Worm (Caenorhabditis elegans) whole organism, late embryonic: ENCODE measurements around the gene hda-11.

Experiments
- C38D4.7 ChIP-seq: fragments of 200-800 bp; sonication (Bioruptor generic); optimal IDR thresholded peaks from 2 replicates; lab custom pipeline; 2018; ENCODE audit warnings: mild to moderate bottlenecking, missing genetic modification characterization, moderate library complexity, missing compliant biosample characterization
- F13H6.1 ChIP-seq: sonication (generic microtip); optimal IDR thresholded peaks from 2 replicates; lab custom pipeline; 2016; ENCODE audit warnings: missing genetic modification characterization, missing compliant biosample characterization
- K09A11.1 ChIP-seq: sonication (generic microtip); optimal IDR thresholded peaks from 2 replicates; lab custom pipeline; 2017; ENCODE audit warnings: antibody characterized with exemption, mild to moderate bottlenecking, missing genetic modification characterization, missing compliant biosample characterization; ENCODE audit not compliant: insufficient read depth
- Y22D7AL.16 ChIP-seq: sonication (generic microtip); optimal IDR thresholded peaks from 2 replicates; lab custom pipeline; 2016; ENCODE audit warnings: missing genetic modification characterization, missing compliant biosample characterization
- ahr-1 ChIP-seq: sonication (generic microtip); optimal IDR thresholded peaks from 2 replicates; lab custom pipeline; 2016; ENCODE audit warnings: missing genetic modification characterization, missing compliant biosample characterization
- ceh-14 ChIP-seq: sonication (generic microtip); optimal IDR thresholded peaks from 2 replicates; lab custom pipeline; 2016; ENCODE audit warnings: missing genotype, missing genetic modification characterization, missing compliant biosample characterization
- ceh-19 ChIP-seq: fragments of 200-800 bp; sonication (Bioruptor generic); optimal IDR thresholded peaks from 2 replicates; lab custom pipeline; 2018; ENCODE audit warnings: mild to moderate bottlenecking, missing genetic modification characterization, missing compliant biosample characterization
- ceh-2 ChIP-seq: sonication (generic microtip); optimal IDR thresholded peaks from 2 replicates; lab custom pipeline; 2016; ENCODE audit warnings: missing genotype, missing genetic modification characterization, missing compliant biosample characterization
- ceh-24 ChIP-seq: sonication (generic microtip); optimal IDR thresholded peaks from 2 replicates; lab custom pipeline; 2016; ENCODE audit warnings: mild to moderate bottlenecking, missing genetic modification characterization, missing compliant biosample characterization
- ceh-31 ChIP-seq: sonication (generic microtip); optimal IDR thresholded peaks from 2 replicates; lab custom pipeline; 2016; ENCODE audit warnings: missing genetic modification characterization, missing compliant biosample characterization
- ceh-45 ChIP-seq: fragments of 200-800 bp; sonication (Bioruptor generic); IDR thresholded peaks from 2 replicates; pipeline ENCODE4 v1.3.6; 2022; ENCODE audit warnings: missing genetic modification reagents, missing genetic modification characterization, missing compliant biosample characterization
- ceh-6 ChIP-seq: fragments of 200-800 bp; sonication (Bioruptor generic); optimal IDR thresholded peaks from 2 replicates; lab custom pipeline; 2018; ENCODE audit warnings: mild to moderate bottlenecking, missing genetic modification characterization, missing compliant biosample characterization
- ceh-9 ChIP-seq: sonication (generic microtip); optimal IDR thresholded peaks from 2 replicates; lab custom pipeline; 2016; ENCODE audit warnings: mild to moderate bottlenecking, missing genetic modification characterization, inconsistent platforms, missing compliant biosample characterization
- che-1 ChIP-seq: sonication (generic microtip); optimal IDR thresholded peaks from 2 replicates; lab custom pipeline; 2016; ENCODE audit warnings: mild to moderate bottlenecking, missing genetic modification characterization, missing compliant biosample characterization
- fax-1 ChIP-seq: sonication (generic microtip); optimal IDR thresholded peaks from 2 replicates; lab custom pipeline; 2016; ENCODE audit warnings: missing genotype, missing genetic modification characterization, missing compliant biosample characterization
- fkh-10 ChIP-seq: fragments of 150-350 bp; optimal IDR thresholded peaks from 2 replicates; lab custom pipeline; 2014; ENCODE audit warnings: missing biosample characterization, missing genetic modification reagents, missing genetic modification characterization
- hlh-13 ChIP-seq: fragments of 200-800 bp; sonication (Bioruptor generic); optimal IDR thresholded peaks from 2 replicates; lab custom pipeline; 2018; ENCODE audit warnings: mild to moderate bottlenecking, missing genetic modification characterization, missing compliant biosample characterization
- hlh-6 ChIP-seq: sonication (generic microtip); optimal IDR thresholded peaks from 2 replicates; lab custom pipeline; 2016; ENCODE audit warnings: missing genotype, missing genetic modification characterization, missing compliant biosample characterization
- hlh-8 ChIP-seq: sonication (generic microtip); optimal IDR thresholded peaks from 2 replicates; lab custom pipeline; 2016; ENCODE audit warnings: missing genotype, missing genetic modification characterization, missing compliant biosample characterization
- lim-6 ChIP-seq: sonication (generic microtip); optimal IDR thresholded peaks from 2 replicates; lab custom pipeline; 2016; ENCODE audit warnings: missing genetic modification characterization, missing compliant biosample characterization
- lin-11 ChIP-seq: fragments of 200-800 bp; sonication (Bioruptor generic); optimal IDR thresholded peaks from 2 replicates; lab custom pipeline; 2018; ENCODE audit warnings: mild to moderate bottlenecking, missing genetic modification characterization, missing compliant biosample characterization
- madf-2 ChIP-seq: sonication (generic microtip); optimal IDR thresholded peaks from 2 replicates; lab custom pipeline; 2017; ENCODE audit warnings: missing genetic modification characterization, missing compliant biosample characterization
- nfya-1 ChIP-seq: sonication (generic microtip); optimal IDR thresholded peaks from 2 replicates; lab custom pipeline; 2017; ENCODE audit warnings: missing genetic modification characterization, mild to moderate bottlenecking, missing compliant biosample characterization, antibody characterized with exemption, moderate library complexity
- nhr-232 ChIP-seq: sonication (generic microtip); optimal IDR thresholded peaks from 2 replicates; lab custom pipeline; 2016; ENCODE audit warnings: missing genetic modification characterization, missing compliant biosample characterization
- npax-4 ChIP-seq: sonication (generic microtip); optimal IDR thresholded peaks from 2 replicates; lab custom pipeline; 2016; ENCODE audit warnings: missing genetic modification characterization, missing compliant biosample characterization
- pax-1 ChIP-seq: fragments of 150-350 bp; optimal IDR thresholded peaks from 2 replicates; lab custom pipeline; 2014; ENCODE audit warnings: missing biosample characterization, missing genetic modification characterization
- pros-1 ChIP-seq: fragments of 150-350 bp; optimal IDR thresholded peaks from 2 replicates; lab custom pipeline; 2014; ENCODE audit warnings: missing biosample characterization, missing genetic modification reagents, missing genetic modification characterization
- ref-2 ChIP-seq: sonication (generic microtip); optimal IDR thresholded peaks from 2 replicates; lab custom pipeline; 2016; ENCODE audit warnings: missing genetic modification characterization, missing compliant biosample characterization
- sdc-2 ChIP-seq: sonication (generic microtip); optimal IDR thresholded peaks from 2 replicates; lab custom pipeline; 2016; ENCODE audit warnings: missing genotype, missing genetic modification characterization, missing compliant biosample characterization
- sox-2 ChIP-seq: fragments of 200-800 bp; sonication (Bioruptor generic); IDR thresholded peaks from 2 replicates; pipeline ENCODE4 v1.3.6; 2022; ENCODE audit warnings: missing genetic modification reagents, missing genetic modification characterization, missing compliant biosample characterization
- syd-9 ChIP-seq: sonication (generic microtip); optimal IDR thresholded peaks from 2 replicates; lab custom pipeline; 2016; ENCODE audit warnings: mild to moderate bottlenecking, missing genetic modification characterization, moderate library complexity, missing compliant biosample characterization
- unc-3 ChIP-seq, 2 experiments: fragments of 200-800 bp in 1 of 2; sonication (Bioruptor generic) in 1 of 2; sonication (generic microtip) in 1 of 2; conservative IDR thresholded peaks in 1 of 2; optimal IDR thresholded peaks in 1 of 2; 2 replicates each; pipeline versions ENCODE4 v1.3.6 to Lab custom; 2016 to 2022; ENCODE audit warnings: missing compliant biosample characterization in 2 of 2, missing genetic modification characterization in 2 of 2, missing genetic modification reagents in 1 of 2
- unc-42 ChIP-seq: sonication (generic microtip); optimal IDR thresholded peaks from 2 replicates; lab custom pipeline; 2016; ENCODE audit warnings: missing genotype, missing genetic modification characterization, missing compliant biosample characterization
- unc-55 ChIP-seq: sonication (generic microtip); optimal IDR thresholded peaks from 2 replicates; lab custom pipeline; 2017; ENCODE audit warnings: missing biosample characterization, missing genetic modification reagents, missing genetic modification characterization
- unc-86 ChIP-seq: sonication (generic microtip); optimal IDR thresholded peaks from 2 replicates; lab custom pipeline; 2016; ENCODE audit warnings: missing genetic modification characterization, missing compliant biosample characterization

Gene hda-11

ce11 chrV:10562817-10563216 lies 36.8 kb downstream of the hda-11 start:
- TF ChIP-seq unc-3 (GFP tag; conservative IDR thresholded peaks at IDR 0.05; lab: Robert Waterston, UW) (no peak), unc-3 (tag; optimal IDR thresholded peaks at IDR 0.05; lab: Kevin White, UChicago) (no peak), C38D4.7 (no peak), pros-1 (no peak), unc-42 (tag; lab: Kevin White, UChicago) (no peak), ceh-45 (GFP tag; lab: Robert Waterston, UW) (no peak), unc-86 (no peak), ceh-19 (GFP tag; lab: Kevin White, UChicago) (no peak), ceh-14 (no peak)

DNA sequence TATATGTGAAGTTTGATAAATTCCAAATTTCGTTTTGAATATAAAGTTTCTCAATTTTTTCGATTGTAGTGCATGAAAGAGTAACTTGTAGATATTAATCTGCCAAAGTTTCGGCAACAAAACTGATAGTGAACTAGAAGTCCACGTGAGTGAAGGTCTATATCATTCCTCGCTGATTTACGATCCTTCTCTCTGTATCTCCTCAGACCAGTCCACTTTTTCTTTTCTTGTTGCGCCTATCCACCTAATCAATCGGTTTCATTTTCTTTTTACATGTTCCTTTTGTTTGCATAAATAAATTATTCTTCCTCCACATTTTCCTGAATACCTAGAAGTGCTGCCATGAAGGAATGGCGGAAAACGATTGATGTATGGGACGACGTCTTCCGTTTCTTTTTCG lies 38.2 kb downstream of the hda-11 start:
- no peak for TF ChIP-seq ceh-24 (tag; lab: Kevin White, UChicago)
- TF ChIP-seq fax-1 (tag; lab: Kevin White, UChicago), result no peak
- no peak for TF ChIP-seq ceh-19 (GFP tag; lab: Kevin White, UChicago)
- no peak for TF ChIP-seq lin-11 (tag; lab: Kevin White, UChicago)
- TF ChIP-seq fkh-10 (GFP tag; lab: Kevin White, UChicago), result no peak
- no peak for TF ChIP-seq Y22D7AL.16
- TF ChIP-seq lim-6 (tag; lab: Kevin White, UChicago), result no peak
- TF ChIP-seq sdc-2 (tag; lab: Kevin White, UChicago), result no peak
- no peak for TF ChIP-seq K09A11.1 (tag; lab: Kevin White, UChicago)
- TF ChIP-seq syd-9 (tag; lab: Kevin White, UChicago), result no peak
- TF ChIP-seq nfya-1 (tag; lab: Kevin White, UChicago), result no peak
- no peak for TF ChIP-seq madf-2 (tag; lab: Kevin White, UChicago)
- TF ChIP-seq hlh-13 (GFP tag; lab: Kevin White, UChicago), result no peak
- TF ChIP-seq nhr-232 (tag; lab: Kevin White, UChicago), result no peak
- TF ChIP-seq npax-4 (tag; lab: Kevin White, UChicago), result no peak

ce11 chrV:10564830-10565365 lies 38.9 kb downstream of the hda-11 start, which contains the start of gene cat-4:
Gene cat-4 (plus strand): TSS chrV:10564880.
- no peak for TF ChIP-seq K09A11.1 (tag; lab: Kevin White, UChicago)
- no peak for TF ChIP-seq ref-2
- no peak for TF ChIP-seq C38D4.7
- TF ChIP-seq lim-6 (tag; lab: Kevin White, UChicago), result no peak
- no peak for TF ChIP-seq hlh-6 (tag; lab: Kevin White, UChicago)
- no peak for TF ChIP-seq sdc-2 (tag; lab: Kevin White, UChicago)
- no peak for TF ChIP-seq unc-55 (GFP tag; lab: Kevin White, UChicago)
- no peak for TF ChIP-seq F13H6.1
- no peak for TF ChIP-seq nfya-1 (tag; lab: Kevin White, UChicago)
- TF ChIP-seq ceh-2 (tag; lab: Kevin White, UChicago), result no peak
- no peak for TF ChIP-seq Y22D7AL.16
- no peak for TF ChIP-seq pax-1
- no peak for TF ChIP-seq ceh-14
- TF ChIP-seq ceh-9, result no peak
- no peak for TF ChIP-seq nhr-232 (tag; lab: Kevin White, UChicago)

DNA sequence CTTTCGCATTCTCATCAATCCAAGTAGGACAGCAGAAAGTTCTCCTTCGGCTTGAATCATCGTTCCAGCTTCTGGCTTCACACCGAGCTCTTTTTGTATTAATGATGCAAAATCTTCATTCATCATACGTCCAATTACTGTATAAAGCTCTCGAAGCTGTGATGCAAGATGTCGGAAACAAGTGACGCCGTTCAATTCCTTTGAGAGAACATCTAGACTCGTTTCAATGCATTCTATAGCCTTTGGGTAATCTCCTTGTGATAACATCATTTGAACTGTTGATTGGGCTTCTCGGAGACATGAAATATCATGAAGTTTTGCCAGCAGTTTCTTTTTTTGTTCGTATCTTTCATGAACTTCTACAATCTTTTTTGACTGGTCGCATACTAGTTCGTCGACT lies 42.5 kb downstream of the hda-11 start:
- no peak for TF ChIP-seq madf-2 (tag; lab: Kevin White, UChicago)
- no peak for TF ChIP-seq unc-86
- TF ChIP-seq pros-1, result no peak
- no peak for TF ChIP-seq ahr-1
- TF ChIP-seq ceh-31 (tag; lab: Kevin White, UChicago), result no peak
- TF ChIP-seq hlh-8 (tag; lab: Kevin White, UChicago), result no peak
- no peak for TF ChIP-seq ceh-45 (GFP tag; lab: Robert Waterston, UW)
- TF ChIP-seq che-1 (tag; lab: Kevin White, UChicago), result no peak
- no peak for TF ChIP-seq ceh-24 (tag; lab: Kevin White, UChicago)
- TF ChIP-seq sox-2 (GFP tag; lab: Robert Waterston, UW), result no peak
- no peak for TF ChIP-seq ceh-6 (GFP tag; lab: Kevin White, UChicago)
